Worm (Caenorhabditis elegans) whole organism, L3 larva: ENCODE measurements around the gene Y48C3A.12.
A peak's percentile ranks its signal among the peaks of the same experiment; 100 is the strongest.

Experiments used
- R02D3.7 ChIP-seq: fragments of 150-350 bp; optimal IDR thresholded peaks from 2 replicates; lab custom pipeline; 2014; ENCODE audit warnings: missing biosample characterization, missing genetic modification characterization
- ZK546.5 ChIP-seq: sonication (generic microtip); optimal IDR thresholded peaks from 2 replicates; lab custom pipeline; 2017; ENCODE audit warnings: missing biosample characterization, missing genetic modification characterization
- aly-2 ChIP-seq: fragments of 150-350 bp; optimal IDR thresholded peaks from 2 replicates; lab custom pipeline; 2014; ENCODE audit warnings: missing biosample characterization, missing genetic modification characterization
- ama-1 ChIP-seq: fragments of 150-350 bp; optimal IDR thresholded peaks from 2 replicates; lab custom pipeline; 2018
- ceh-16 ChIP-seq: sonication (generic microtip); optimal IDR thresholded peaks from 2 replicates; lab custom pipeline; 2017; ENCODE audit warnings: missing biosample characterization, missing genetic modification characterization
- ceh-28 ChIP-seq: fragments of 150-350 bp; optimal IDR thresholded peaks from 2 replicates; lab custom pipeline; 2014; ENCODE audit warnings: missing biosample characterization, missing genetic modification reagents, missing genetic modification characterization
- ceh-82 ChIP-seq: fragments of 150-350 bp; optimal IDR thresholded peaks from 2 replicates; lab custom pipeline; 2014; ENCODE audit warnings: missing biosample characterization, missing genetic modification characterization
- daf-12 ChIP-seq: fragments of 150-350 bp; optimal IDR thresholded peaks from 2 replicates; lab custom pipeline; 2014; ENCODE audit warnings: missing biosample characterization, missing genetic modification reagents, missing genetic modification characterization
- egl-5 ChIP-seq: fragments of 150-350 bp; optimal IDR thresholded peaks from 2 replicates; lab custom pipeline; 2017; ENCODE audit warnings: missing biosample characterization, missing genetic modification reagents, missing genetic modification characterization, inconsistent platforms
- elt-1 ChIP-seq: fragments of 150-350 bp; optimal IDR thresholded peaks from 2 replicates; lab custom pipeline; 2014; ENCODE audit warnings: missing biosample characterization, missing genetic modification characterization
- eor-1 ChIP-seq, 2 experiments: fragments of 150-350 bp; optimal IDR thresholded peaks; 2 replicates each; lab custom pipeline; 2014 to 2018; ENCODE audit warnings: missing biosample characterization in 2 of 2, missing genetic modification characterization in 2 of 2
- fos-1 ChIP-seq: fragments of 150-350 bp; optimal IDR thresholded peaks from 2 replicates; lab custom pipeline; 2014; ENCODE audit warnings: missing biosample characterization, missing genetic modification characterization
- hmg-11 ChIP-seq: sonication (generic microtip); optimal IDR thresholded peaks from 2 replicates; lab custom pipeline; 2016; ENCODE audit warnings: missing genetic modification characterization, missing compliant biosample characterization
- jun-1 ChIP-seq: fragments of 150-350 bp; optimal IDR thresholded peaks from 2 replicates; lab custom pipeline; 2014; ENCODE audit warnings: missing biosample characterization, missing genetic modification reagents, missing genetic modification characterization
- lin-15B ChIP-seq: fragments of 150-350 bp; optimal IDR thresholded peaks from 2 replicates; lab custom pipeline; 2014; ENCODE audit warnings: missing biosample characterization, missing genetic modification characterization
- lin-39 ChIP-seq: fragments of 150-350 bp; optimal IDR thresholded peaks from 2 replicates; lab custom pipeline; 2018; ENCODE audit warnings: missing biosample characterization, missing genetic modification reagents, missing genetic modification characterization
- lsy-12 ChIP-seq: sonication (generic microtip); optimal IDR thresholded peaks from 2 replicates; lab custom pipeline; 2016; ENCODE audit warnings: mild to moderate bottlenecking, missing genetic modification characterization, missing compliant biosample characterization
- mdl-1 ChIP-seq: fragments of 150-350 bp; optimal IDR thresholded peaks from 2 replicates; lab custom pipeline; 2014; ENCODE audit warnings: missing biosample characterization, missing genetic modification characterization
- mml-1 ChIP-seq: fragments of 150-350 bp; sonication (generic microtip); optimal IDR thresholded peaks from 3 replicates; lab custom pipeline; 2014; ENCODE audit warnings: missing biosample characterization, missing genetic modification characterization
- nhr-12 ChIP-seq: fragments of 150-350 bp; optimal IDR thresholded peaks from 2 replicates; lab custom pipeline; 2014; ENCODE audit warnings: missing biosample characterization, missing genetic modification characterization
- nhr-23 ChIP-seq: fragments of 150-350 bp; optimal IDR thresholded peaks from 2 replicates; lab custom pipeline; 2014; ENCODE audit warnings: missing biosample characterization, missing genetic modification reagents, missing genetic modification characterization
- nhr-237 ChIP-seq: fragments of 150-350 bp; optimal IDR thresholded peaks from 2 replicates; lab custom pipeline; 2014; ENCODE audit warnings: missing biosample characterization, missing genetic modification characterization
- nhr-25 ChIP-seq: sonication (generic microtip); optimal IDR thresholded peaks from 2 replicates; lab custom pipeline; 2017; ENCODE audit warnings: missing biosample characterization, missing genetic modification characterization
- nhr-28 ChIP-seq: fragments of 150-350 bp; optimal IDR thresholded peaks from 2 replicates; lab custom pipeline; 2014; ENCODE audit warnings: missing biosample characterization, missing genetic modification characterization
- nhr-43 ChIP-seq: sonication (generic microtip); optimal IDR thresholded peaks from 2 replicates; lab custom pipeline; 2016; ENCODE audit warnings: mild to moderate bottlenecking, missing genetic modification characterization, missing compliant biosample characterization; ENCODE audit not compliant: poor library complexity, severe bottlenecking
- nhr-76 ChIP-seq: fragments of 150-350 bp; sonication (generic microtip); optimal IDR thresholded peaks from 5 replicates; lab custom pipeline; 2014; ENCODE audit warnings: missing biosample characterization, missing genetic modification characterization
- nhr-77 ChIP-seq: fragments of 150-350 bp; optimal IDR thresholded peaks from 2 replicates; lab custom pipeline; 2014; ENCODE audit warnings: missing biosample characterization, missing genetic modification characterization
- pha-4 ChIP-seq: fragments of 150-350 bp; optimal IDR thresholded peaks from 2 replicates; lab custom pipeline; 2014; ENCODE audit warnings: missing biosample characterization, missing genetic modification reagents, missing genetic modification characterization
- pqm-1 ChIP-seq: fragments of 150-350 bp; optimal IDR thresholded peaks from 2 replicates; lab custom pipeline; 2017; ENCODE audit warnings: missing biosample characterization, missing genetic modification characterization, inconsistent platforms
- sea-2 ChIP-seq: fragments of 150-350 bp; sonication (generic microtip); optimal IDR thresholded peaks from 4 replicates; lab custom pipeline; 2014; ENCODE audit warnings: missing biosample characterization, missing genetic modification reagents, missing genetic modification characterization
- skn-1 ChIP-seq: fragments of 150-350 bp; optimal IDR thresholded peaks from 2 replicates; lab custom pipeline; 2014; ENCODE audit warnings: missing biosample characterization, missing genetic modification characterization
- snpc-4 ChIP-seq: fragments of 150-350 bp; optimal IDR thresholded peaks from 2 replicates; lab custom pipeline; 2014; ENCODE audit warnings: missing biosample characterization, missing genetic modification characterization
- tbx-2 ChIP-seq: sonication (generic microtip); optimal IDR thresholded peaks from 2 replicates; lab custom pipeline; 2016; ENCODE audit warnings: mild to moderate bottlenecking, missing genetic modification characterization, missing compliant biosample characterization
- unc-62 ChIP-seq: fragments of 150-350 bp; sonication (generic microtip); optimal IDR thresholded peaks from 4 replicates; lab custom pipeline; 2014; ENCODE audit warnings: missing biosample characterization, missing genetic modification reagents, missing genetic modification characterization
- zag-1 ChIP-seq: fragments of 150-350 bp; optimal IDR thresholded peaks from 2 replicates; lab custom pipeline; 2014; ENCODE audit warnings: missing biosample characterization, missing genetic modification characterization

Gene Y48C3A.12

DNA sequence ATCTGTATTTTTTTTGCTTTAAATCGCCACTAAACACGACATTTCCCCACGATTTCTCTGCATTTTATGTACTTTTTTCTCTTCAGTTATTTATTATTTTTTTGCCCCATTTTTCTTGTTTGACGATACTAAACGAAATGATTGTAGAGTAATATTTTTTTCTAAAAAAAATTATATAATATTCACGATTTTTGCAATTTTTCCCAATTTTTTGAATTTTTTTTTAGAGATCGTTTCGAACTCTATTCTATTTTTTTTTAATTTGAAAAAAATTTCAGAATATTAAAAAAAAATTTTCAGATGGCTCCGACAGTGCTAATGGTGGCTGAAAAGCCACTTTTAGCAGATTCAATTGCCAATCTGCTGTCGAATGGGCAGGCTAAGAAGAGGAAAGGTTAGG, 13.2 kb downstream of the Y48C3A.12 start, which contains the start of gene Y48C3A.14:
Gene Y48C3A.14 (plus strand): TSS at position 301 of the 400 bp plus-strand sequence.
- TF ChIP-seq nhr-77 (no peak), nhr-23 (tag; lab: Kevin White, UChicago) (no peak), fos-1 (no peak), R02D3.7 (no peak), nhr-43 (tag; lab: Kevin White, UChicago) (no peak), nhr-237 (tag; lab: Kevin White, UChicago) (no peak), nhr-25 (tag; lab: Kevin White, UChicago) (no peak), tbx-2 (tag; lab: Kevin White, UChicago) (no peak), pha-4 (tag; lab: Kevin White, UChicago) (no peak)

DNA sequence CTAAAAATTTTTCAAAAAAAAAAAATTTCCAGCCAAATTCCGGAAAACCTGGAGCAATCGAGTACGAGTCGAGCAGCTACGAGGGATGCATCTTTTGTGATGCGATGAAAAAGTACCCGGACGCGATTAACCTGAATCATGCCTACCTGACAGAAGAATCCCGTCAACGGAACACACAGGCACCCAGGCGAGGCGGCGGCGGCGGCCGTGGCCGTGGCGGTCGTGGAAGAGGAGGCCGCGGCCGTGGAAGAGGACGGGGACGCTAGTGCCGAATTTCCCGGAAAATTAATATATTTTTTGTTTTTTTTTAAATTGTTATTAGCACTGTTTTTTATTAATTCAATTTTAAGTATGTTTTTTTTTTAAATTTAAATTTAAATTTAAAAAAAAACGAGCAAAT, 25.3 kb downstream of the Y48C3A.12 start:
- TF ChIP-seq nhr-12 (tag; lab: Kevin White, UChicago) (no peak), eor-1 (tag; optimal IDR thresholded peaks at IDR 0.05; lab: Kevin White, UChicago) (no peak), ceh-16 (tag; lab: Kevin White, UChicago) (no peak), lin-39 (no peak), nhr-76 (tag; lab: Kevin White, UChicago) (no peak), aly-2 (tag; lab: Kevin White, UChicago) (no peak), skn-1 (tag; lab: Kevin White, UChicago) (no peak)

DNA sequence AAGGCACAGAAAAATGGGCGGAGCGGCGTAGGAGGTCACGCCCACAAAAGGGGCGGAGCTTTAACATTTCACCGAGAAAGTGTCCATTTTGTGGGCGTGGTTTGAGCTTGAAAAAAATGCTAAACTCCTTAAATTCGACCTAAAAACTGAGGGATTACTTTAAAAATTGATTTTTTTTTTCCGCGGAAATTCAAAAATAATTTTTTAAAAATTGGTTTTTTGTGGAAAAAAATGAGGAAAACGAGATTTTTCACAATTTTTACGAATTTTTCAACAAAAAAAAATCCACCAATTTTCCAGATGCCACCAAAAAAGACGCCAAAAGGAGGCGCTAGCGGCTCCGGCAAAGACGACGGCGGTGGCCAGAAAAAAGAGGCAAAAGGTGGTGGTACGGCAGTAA, 26.5 kb downstream of the Y48C3A.12 start, which contains the start of gene pinn-4:
Gene pinn-4 (plus strand): TSS at position 301 of the 400 bp plus-strand sequence.
- no peak for TF ChIP-seq zag-1 (tag; lab: Kevin White, UChicago)
- TF ChIP-seq ceh-82 (tag; lab: Kevin White, UChicago): no peak
- no peak for TF ChIP-seq ZK546.5 (tag; lab: Kevin White, UChicago)
- no peak for TF ChIP-seq elt-1 (tag; lab: Kevin White, UChicago)
- TF ChIP-seq jun-1 (tag; lab: Kevin White, UChicago): no peak
- no peak for TF ChIP-seq pqm-1 (tag; lab: Kevin White, UChicago)
- TF ChIP-seq R02D3.7: no peak
- TF ChIP-seq aly-2 (tag; lab: Kevin White, UChicago): no peak
- TF ChIP-seq sea-2 (GFP tag; lab: Kevin White, UChicago): no peak
- no peak for TF ChIP-seq egl-5 (tag; lab: Kevin White, UChicago)
- no peak for TF ChIP-seq snpc-4 (tag; lab: Kevin White, UChicago)
- no peak for TF ChIP-seq hmg-11
- TF ChIP-seq eor-1 (tag; optimal IDR thresholded peaks at IDR 0.05; lab: Kevin White, UChicago): no peak
- no peak for TF ChIP-seq nhr-237 (tag; lab: Kevin White, UChicago)
- TF ChIP-seq mdl-1: no peak
- TF ChIP-seq skn-1 (tag; lab: Kevin White, UChicago): no peak

- TF ChIP-seq lsy-12 (tag; lab: Kevin White, UChicago): no peak
- TF ChIP-seq ceh-16 (tag; lab: Kevin White, UChicago): no peak
- TF ChIP-seq nhr-25 (tag; lab: Kevin White, UChicago): no peak
- TF ChIP-seq nhr-28 (tag; lab: Kevin White, UChicago): no peak
- TF ChIP-seq mml-1 (tag; lab: Kevin White, UChicago): no peak
- no peak for TF ChIP-seq pha-4 (tag; lab: Kevin White, UChicago)
- TF ChIP-seq lin-39: no peak
- no peak for TF ChIP-seq daf-12
- no peak for TF ChIP-seq egl-5 (tag; lab: Kevin White, UChicago)
- TF ChIP-seq ama-1 (lab: Kevin White, UChicago): no peak
Measured at ce11 chrII:13405840-13406239, 29.6 kb downstream of the Y48C3A.12 start, which contains the start of gene efl-2. efl-2 (plus strand) TSS chrII:13406140.

DNA sequence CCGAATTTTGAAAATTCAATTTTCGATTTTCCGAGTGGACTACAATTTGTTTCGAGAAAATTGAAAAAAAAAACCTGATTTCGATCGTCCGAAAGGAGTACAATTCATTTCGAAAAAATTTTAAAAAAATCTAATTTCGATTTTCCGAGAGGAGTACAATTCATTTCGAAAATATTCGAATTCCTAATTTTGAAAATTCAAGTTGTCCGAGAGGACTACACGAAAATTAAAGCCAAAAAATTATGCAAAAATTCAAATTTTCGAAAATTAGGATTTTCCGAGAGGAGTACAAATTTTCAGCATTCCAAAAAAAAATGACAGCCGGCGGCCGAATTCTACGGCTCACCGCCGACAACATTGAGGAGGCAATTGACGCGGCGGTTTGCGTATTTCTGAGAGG, 36.1 kb downstream of the Y48C3A.12 start, which contains the start of gene Y48C3A.18:
Gene Y48C3A.18 (plus strand): TSS at position 301 of the 400 bp plus-strand sequence.
- no peak for TF ChIP-seq unc-62

ce11 chrII:13414099-13414498, 37.9 kb downstream of the Y48C3A.12 start:
- TF ChIP-seq lin-15B (tag; lab: Kevin White, UChicago): no peak
- peak; percentile 100 for TF ChIP-seq ceh-28
